Fruit fly (Drosophila melanogaster) whole organism, pupa: ENCODE results near the gene Tbc1d22.

Experiments
- CG10348 ChIP-seq: fragments of 200-800 bp; sonication (Bioruptor generic); IDR thresholded peaks from 2 replicates; pipeline ENCODE4 v1.3.6; 2022; ENCODE audit warnings: missing biosample characterization, missing genetic modification characterization
- CG34367 ChIP-seq: fragments of 200-800 bp; sonication (Bioruptor generic); optimal IDR thresholded peaks from 2 replicates; lab custom pipeline; 2018; ENCODE audit warnings: missing biosample characterization, mild to moderate bottlenecking, missing genetic modification characterization
- EcR ChIP-seq: fragments of 200-800 bp; sonication (Bioruptor generic); optimal IDR thresholded peaks from 3 replicates; lab custom pipeline; 2019; ENCODE audit warnings: missing biosample characterization, missing genetic modification characterization, mild to moderate bottlenecking, moderate library complexity, missing genetic modification reagents

DNA sequence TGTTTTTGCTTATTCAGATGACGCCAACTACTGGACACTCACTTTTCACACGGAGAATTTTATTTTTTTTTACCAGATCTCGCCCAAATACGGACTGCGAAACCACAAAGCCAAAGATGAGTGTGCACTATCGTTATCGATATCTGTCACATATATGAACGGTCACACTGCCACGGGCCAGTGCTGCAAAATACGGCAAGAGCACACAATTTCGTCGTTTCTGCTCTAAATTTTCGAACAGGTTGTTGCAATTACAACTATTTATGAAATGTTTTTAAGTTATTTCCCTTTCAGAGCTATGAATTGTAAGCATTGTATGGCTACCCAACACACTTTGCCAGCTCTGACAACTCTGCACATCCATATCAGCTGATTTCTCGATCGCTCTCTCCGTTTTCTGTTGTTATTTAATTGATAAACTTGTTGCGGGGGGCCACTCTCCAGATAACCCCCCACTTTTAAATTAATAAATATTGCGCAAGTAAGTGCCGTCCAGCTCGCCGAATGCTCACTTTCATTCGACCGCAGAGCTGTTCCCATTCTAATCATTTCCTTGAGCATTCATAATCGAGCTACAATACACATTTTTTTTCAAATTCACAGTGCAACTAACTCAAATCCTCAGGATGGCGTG lies 25.5 kb downstream of the Tbc1d22 start, which contains the start of the genes slmb and CG5793:
- TF ChIP-seq CG10348 (GFP tag; lab: Robert Waterston, UW), result no peak
- no peak for TF ChIP-seq EcR (GFP tag; lab: Kevin White, UChicago)
- no peak for TF ChIP-seq CG34367
